Fruit fly (Drosophila melanogaster): ENCODE results near the gene Cyp4d14.

dm6 chrX:2218455-2218854 lies 43.3 kb upstream of the Cyp4d14 start:
- TF ChIP-seq CG1621 (tag; optimal IDR thresholded peaks at IDR 0.05), result no peak
- TF ChIP-seq CG3032 (tag; optimal IDR thresholded peaks at IDR 0.05), result no peak
- no peak for TF ChIP-seq Lpt (GFP tag; optimal IDR thresholded peaks at IDR 0.05)
- TF ChIP-seq CG10669 (GFP tag; optimal IDR thresholded peaks at IDR 0.05), result no peak
- TF ChIP-seq Hr39 (GFP tag; optimal IDR thresholded peaks at IDR 0.05), result no peak
- TF ChIP-seq dsx (GFP tag; optimal IDR thresholded peaks at IDR 0.05; ENCODE audit: poor library complexity, severe bottlenecking), result no peak
- TF ChIP-seq Sox15 (GFP tag; optimal IDR thresholded peaks at IDR 0.05), result no peak
- no peak for TF ChIP-seq topi (GFP tag; optimal IDR thresholded peaks at IDR 0.05)
- no peak for TF ChIP-seq CG8119 (GFP tag; IDR thresholded peaks at IDR 0.05)
